Worm (Caenorhabditis elegans) whole organism, young adult: Measurements from ENCODE around the gene T01D3.3.

ENCODE experiments used
- B0019.2 ChIP-seq: fragments of 200-800 bp; sonication (Bioruptor generic); conservative IDR thresholded peaks from 2 replicates; pipeline ENCODE4 v1.3.6; 2022; ENCODE audit warnings: missing genetic modification reagents, missing genetic modification characterization, missing compliant biosample characterization
- B0336.3 ChIP-seq: fragments of 200-800 bp; sonication (Bioruptor generic); IDR thresholded peaks from 2 replicates; pipeline ENCODE4 v1.3.6; 2022; ENCODE audit warnings: missing genetic modification characterization, missing compliant biosample characterization
- C06A6.2 ChIP-seq: fragments of 200-800 bp; sonication (Bioruptor generic); conservative IDR thresholded peaks from 2 replicates; pipeline ENCODE4 v1.3.6; 2022; ENCODE audit warnings: missing genetic modification characterization, missing compliant biosample characterization
- F37B4.10 ChIP-seq: fragments of 200-800 bp; sonication (Bioruptor generic); IDR thresholded peaks from 2 replicates; pipeline ENCODE4 v1.3.6; 2022; ENCODE audit warnings: missing genetic modification characterization, missing compliant biosample characterization
- F49E8.2 ChIP-seq: sonication (generic microtip); optimal IDR thresholded peaks from 3 replicates; lab custom pipeline; 2017; ENCODE audit warnings: missing genetic modification characterization, mild to moderate bottlenecking, missing compliant biosample characterization, antibody characterized with exemption, moderate library complexity; ENCODE audit not compliant: insufficient read depth
- F52B5.7 ChIP-seq: sonication (generic microtip); optimal IDR thresholded peaks from 2 replicates; lab custom pipeline; 2016; ENCODE audit warnings: mild to moderate bottlenecking, missing genetic modification characterization, missing compliant biosample characterization
- K12H6.12 ChIP-seq: fragments of 200-800 bp; sonication (Bioruptor generic); optimal IDR thresholded peaks from 2 replicates; lab custom pipeline; 2018; ENCODE audit warnings: mild to moderate bottlenecking, missing genetic modification characterization, missing compliant biosample characterization
- T26A5.8 ChIP-seq: sonication (generic microtip); optimal IDR thresholded peaks from 2 replicates; lab custom pipeline; 2016; ENCODE audit warnings: missing genetic modification characterization, missing compliant biosample characterization
- Y53G8AR.9 ChIP-seq: fragments of 200-800 bp; sonication (Bioruptor generic); conservative IDR thresholded peaks from 2 replicates; pipeline ENCODE4 v1.3.6; 2022; ENCODE audit warnings: missing genetic modification reagents, missing genetic modification characterization, missing compliant biosample characterization
- ama-1 ChIP-seq, 3 experiments: fragments of 150-350 bp in 1 of 3; sonication (generic microtip) in 2 of 3; optimal IDR thresholded peaks; 2 replicates each; lab custom pipeline; 2014 to 2018; ENCODE audit warnings: missing biosample characterization in 2 of 3, missing genetic modification characterization in 2 of 3, missing genetic modification reagents in 2 of 3
- aptf-3 ChIP-seq: fragments of 200-800 bp; sonication (Bioruptor generic); IDR thresholded peaks from 2 replicates; pipeline ENCODE4 v1.3.6; 2022; ENCODE audit warnings: missing genetic modification characterization, missing compliant biosample characterization
- bed-2 ChIP-seq: fragments of 200-800 bp; sonication (Bioruptor generic); IDR thresholded peaks from 2 replicates; pipeline ENCODE4 v1.3.6; 2022; ENCODE audit warnings: missing genetic modification reagents, missing genetic modification characterization, missing compliant biosample characterization
- ccch-3 ChIP-seq: fragments of 200-800 bp; sonication (Bioruptor generic); optimal IDR thresholded peaks from 2 replicates; lab custom pipeline; 2018; ENCODE audit warnings: mild to moderate bottlenecking, missing genetic modification characterization, missing compliant biosample characterization
- cebp-2 ChIP-seq: fragments of 200-800 bp; sonication (Bioruptor generic); IDR thresholded peaks from 2 replicates; pipeline ENCODE4 v1.3.6; 2022; ENCODE audit warnings: missing genetic modification characterization, missing compliant biosample characterization
- ceh-100 ChIP-seq: fragments of 200-800 bp; sonication (Bioruptor generic); IDR thresholded peaks from 2 replicates; pipeline ENCODE4 v1.3.6; 2022; ENCODE audit warnings: missing genetic modification reagents, missing genetic modification characterization, missing compliant biosample characterization
- ceh-40 ChIP-seq: fragments of 200-800 bp; sonication (Bioruptor generic); IDR thresholded peaks from 2 replicates; pipeline ENCODE4 v1.3.6; 2022; ENCODE audit warnings: missing genetic modification characterization, missing compliant biosample characterization
- dpl-1 ChIP-seq: fragments of 150-350 bp; optimal IDR thresholded peaks from 2 replicates; lab custom pipeline; 2014; ENCODE audit warnings: missing biosample characterization, missing genetic modification reagents, missing genetic modification characterization
- hlh-26 ChIP-seq: fragments of 200-800 bp; sonication (Bioruptor generic); conservative IDR thresholded peaks from 2 replicates; pipeline ENCODE4 v1.3.6; 2022; ENCODE audit warnings: missing genetic modification reagents, missing genetic modification characterization, missing compliant biosample characterization
- hmg-20 ChIP-seq: fragments of 200-800 bp; sonication (Bioruptor generic); IDR thresholded peaks from 2 replicates; pipeline ENCODE4 v1.3.6; 2022; ENCODE audit warnings: missing genetic modification reagents, missing genetic modification characterization, missing compliant biosample characterization
- hrde-1 ChIP-seq: sonication (generic microtip); optimal IDR thresholded peaks from 2 replicates; lab custom pipeline; 2016; ENCODE audit warnings: missing genetic modification characterization, mild to moderate bottlenecking, missing compliant biosample characterization, moderate library complexity, missing genotype, missing genetic modification reagents, borderline replicate concordance
- let-607 ChIP-seq, 2 experiments: fragments of 200-800 bp in 1 of 2; sonication (Bioruptor generic) in 1 of 2; sonication (generic microtip) in 1 of 2; optimal IDR thresholded peaks; 2 replicates each; lab custom pipeline; 2016 to 2018; ENCODE audit warnings: mild to moderate bottlenecking in 2 of 2, missing compliant biosample characterization in 2 of 2, missing genetic modification characterization in 2 of 2, moderate library complexity in 2 of 2, missing genotype in 1 of 2
- lin-54 ChIP-seq: fragments of 200-800 bp; sonication (Bioruptor generic); optimal IDR thresholded peaks from 2 replicates; lab custom pipeline; 2018; ENCODE audit warnings: mild to moderate bottlenecking, missing genetic modification characterization, missing compliant biosample characterization
- lsl-1 ChIP-seq: fragments of 200-800 bp; sonication (Bioruptor generic); optimal IDR thresholded peaks from 2 replicates; lab custom pipeline; 2018; ENCODE audit warnings: mild to moderate bottlenecking, missing genetic modification characterization, moderate library complexity, missing compliant biosample characterization
- madf-10 ChIP-seq: sonication (generic microtip); optimal IDR thresholded peaks from 2 replicates; lab custom pipeline; 2016; ENCODE audit warnings: mild to moderate bottlenecking, missing genetic modification characterization, missing compliant biosample characterization
- mcd-1 ChIP-seq: fragments of 200-800 bp; sonication (Bioruptor generic); IDR thresholded peaks from 2 replicates; pipeline ENCODE4 v1.3.6; 2022; ENCODE audit warnings: missing genetic modification reagents, missing genetic modification characterization, missing compliant biosample characterization
- mes-4 ChIP-seq: sonication (generic microtip); optimal IDR thresholded peaks from 2 replicates; lab custom pipeline; 2016; ENCODE audit warnings: missing genotype, missing genetic modification characterization, missing compliant biosample characterization
- nhr-80 ChIP-seq: sonication (generic microtip); optimal IDR thresholded peaks from 2 replicates; lab custom pipeline; 2016; ENCODE audit warnings: missing genetic modification characterization, missing compliant biosample characterization
- nhr-90 ChIP-seq: sonication (generic microtip); optimal IDR thresholded peaks from 2 replicates; lab custom pipeline; 2016; ENCODE audit warnings: missing genotype, mild to moderate bottlenecking, missing genetic modification characterization, missing compliant biosample characterization
- pbrm-1 ChIP-seq: fragments of 200-800 bp; sonication (Bioruptor generic); IDR thresholded peaks from 2 replicates; pipeline ENCODE4 v1.3.6; 2022; ENCODE audit warnings: missing genetic modification reagents, missing genetic modification characterization, missing compliant biosample characterization
- rcor-1 ChIP-seq: fragments of 200-800 bp; sonication (Bioruptor generic); IDR thresholded peaks from 2 replicates; pipeline ENCODE4 v1.3.6; 2022; ENCODE audit warnings: missing genetic modification reagents, missing genetic modification characterization, missing compliant biosample characterization
- repo-1 ChIP-seq: sonication (generic microtip); optimal IDR thresholded peaks from 2 replicates; lab custom pipeline; 2017; ENCODE audit warnings: mild to moderate bottlenecking, missing genetic modification characterization, missing compliant biosample characterization
- snpc-4 ChIP-seq, 5 experiments: fragments of 150-350 bp in 1 of 5; sonication (generic microtip) in 4 of 5; optimal IDR thresholded peaks; 2 replicates each; lab custom pipeline; 2014 to 2018; ENCODE audit warnings: missing genetic modification characterization in 5 of 5, missing biosample characterization in 3 of 5, antibody characterized with exemption in 2 of 5, mild to moderate bottlenecking in 2 of 5, missing compliant biosample characterization in 2 of 5, missing genotype in 2 of 5, moderate library complexity in 2 of 5, missing genetic modification reagents in 1 of 5
- somi-1 ChIP-seq: fragments of 200-800 bp; sonication (Bioruptor generic); optimal IDR thresholded peaks from 2 replicates; lab custom pipeline; 2018; ENCODE audit warnings: mild to moderate bottlenecking, missing genetic modification characterization, missing compliant biosample characterization
- sptf-2 ChIP-seq: fragments of 200-800 bp; sonication (Bioruptor generic); optimal IDR thresholded peaks from 2 replicates; lab custom pipeline; 2018; ENCODE audit warnings: mild to moderate bottlenecking, missing genetic modification characterization, missing compliant biosample characterization
- tbp1 ChIP-seq: fragments of 200-800 bp; sonication (Bioruptor generic); optimal IDR thresholded peaks from 2 replicates; lab custom pipeline; 2018; ENCODE audit warnings: mild to moderate bottlenecking, missing genetic modification characterization, missing compliant biosample characterization
- tbx-9 ChIP-seq: sonication (generic microtip); optimal IDR thresholded peaks from 2 replicates; lab custom pipeline; 2016; ENCODE audit warnings: borderline replicate concordance, missing genetic modification characterization, inconsistent platforms, missing compliant biosample characterization
- unc-62 ChIP-seq: fragments of 150-350 bp; optimal IDR thresholded peaks from 2 replicates; lab custom pipeline; 2014; ENCODE audit warnings: missing biosample characterization, missing genetic modification reagents, missing genetic modification characterization
- zfh-2 ChIP-seq: fragments of 200-800 bp; sonication (Bioruptor generic); conservative IDR thresholded peaks from 2 replicates; pipeline ENCODE4 v1.3.6; 2022; ENCODE audit warnings: missing genetic modification reagents, missing genetic modification characterization, missing compliant biosample characterization
- ztf-22 ChIP-seq: fragments of 200-800 bp; sonication (Bioruptor generic); optimal IDR thresholded peaks from 2 replicates; lab custom pipeline; 2018; ENCODE audit warnings: mild to moderate bottlenecking, missing genetic modification characterization, moderate library complexity, missing compliant biosample characterization
- ztf-25 ChIP-seq: fragments of 200-800 bp; sonication (Bioruptor generic); IDR thresholded peaks from 2 replicates; pipeline ENCODE4 v1.3.6; 2022; ENCODE audit warnings: missing genetic modification reagents, missing genetic modification characterization, missing compliant biosample characterization
- ztf-26 ChIP-seq: sonication (generic microtip); optimal IDR thresholded peaks from 2 replicates; lab custom pipeline; 2017; ENCODE audit warnings: missing genetic modification characterization, missing compliant biosample characterization
- ztf-28 ChIP-seq: fragments of 200-800 bp; sonication (Bioruptor generic); IDR thresholded peaks from 2 replicates; pipeline ENCODE4 v1.3.6; 2022; ENCODE audit warnings: missing genetic modification reagents, missing genetic modification characterization, missing compliant biosample characterization
- ztf-6 ChIP-seq: fragments of 200-800 bp; sonication (Bioruptor generic); IDR thresholded peaks from 2 replicates; pipeline ENCODE4 v1.3.6; 2022; ENCODE audit warnings: missing genetic modification reagents, missing genetic modification characterization, missing compliant biosample characterization

Gene T01D3.3

ce11 chrV:13655202-13655764 is 48.8 kb upstream of the T01D3.3 start (continued):
- TF ChIP-seq lin-54, result peak; percentile 32
- no peak for TF ChIP-seq F37B4.10
- TF ChIP-seq mcd-1 (GFP tag; lab: Robert Waterston, UW), result peak; percentile 60
- 0 out of 2 replicates have a peak, but pooled peaks have one; percentile 7 for TF ChIP-seq cebp-2 (GFP tag; lab: Robert Waterston, UW)
- TF ChIP-seq B0336.3 (GFP tag; lab: Robert Waterston, UW), result no peak
- TF ChIP-seq tbx-9 (tag; lab: Kevin White, UChicago), result no peak
- no peak for TF ChIP-seq ama-1 (optimal IDR thresholded peaks at IDR 0.05; lab: Kevin White, UChicago)
- no peak for TF ChIP-seq ama-1 (GFP tag; optimal IDR thresholded peaks at IDR 0.05; lab: Kevin White, UChicago)
- no peak for TF ChIP-seq snpc-4 (GFP tag; optimal IDR thresholded peaks at IDR 0.05; lab: Kevin White, UChicago)
- TF ChIP-seq snpc-4 (tag; optimal IDR thresholded peaks at IDR 0.05; lab: Kevin White, UChicago), result peak in 1 of 4 experiments; percentile 9
- peak; percentile 83 for TF ChIP-seq zfh-2 (GFP tag; lab: Robert Waterston, UW)

- TF ChIP-seq ztf-6 (GFP tag; lab: Robert Waterston, UW) (no peak), dpl-1 (GFP tag; lab: Kevin White, UChicago) (no peak), B0019.2 (GFP tag; lab: Robert Waterston, UW) (no peak), nhr-90 (peak; percentile 82), pbrm-1 (GFP tag; lab: Robert Waterston, UW) (0 out of 2 replicates have a peak, but pooled peaks have one; percentile 24), ceh-100 (no peak), hlh-26 (GFP tag; lab: Robert Waterston, UW) (0 out of 2 replicates have a peak, but pooled peaks have one; percentile 71), sptf-2 (GFP tag; lab: Kevin White, UChicago) (no peak), somi-1 (GFP tag; lab: Kevin White, UChicago) (peak; percentile 48), F52B5.7 (peak; percentile 2), C06A6.2 (GFP tag; lab: Robert Waterston, UW) (peak; percentile 31; the same call in 1 of the 2 replicates), ceh-40 (GFP tag; lab: Robert Waterston, UW) (no peak), ccch-3 (GFP tag; lab: Kevin White, UChicago) (peak; percentile 21), rcor-1 (no peak), aptf-3 (GFP tag; lab: Robert Waterston, UW) (no peak), ztf-26 (tag; lab: Kevin White, UChicago) (peak; percentile 84), unc-62 (GFP tag; lab: Kevin White, UChicago) (peak; percentile 35), lsl-1 (GFP tag; lab: Kevin White, UChicago) (no peak), ztf-28 (GFP tag; lab: Robert Waterston, UW) (no peak), hrde-1 (tag; lab: Kevin White, UChicago) (no peak), madf-10 (tag; lab: Kevin White, UChicago) (peak; percentile 47), F49E8.2 (tag; lab: Kevin White, UChicago) (no peak), ztf-25 (GFP tag; lab: Robert Waterston, UW) (no peak), ztf-22 (GFP tag; lab: Kevin White, UChicago) (peak; percentile 43), bed-2 (GFP tag; lab: Robert Waterston, UW) (no peak), K12H6.12 (tag; lab: Kevin White, UChicago) (no peak), repo-1 (tag; lab: Kevin White, UChicago) (no peak), T26A5.8 (tag; lab: Kevin White, UChicago) (no peak), mes-4 (tag; lab: Kevin White, UChicago) (no peak), snpc-4 (GFP tag; optimal IDR thresholded peaks at IDR 0.05; lab: Kevin White, UChicago) (no peak), snpc-4 (tag; optimal IDR thresholded peaks at IDR 0.05; lab: Kevin White, UChicago) (peak in 2 of 4 experiments; percentile 25 to 26), let-607 (tag; optimal IDR thresholded peaks at IDR 0.05; lab: Kevin White, UChicago) (peak in 1 of 2 experiments; percentile 42), mcd-1 (GFP tag; lab: Robert Waterston, UW) (peak; percentile 44; the same call in 1 of the 2 replicates), tbp1 (GFP tag; lab: Kevin White, UChicago) (peak; percentile 59), Y53G8AR.9 (GFP tag; lab: Robert Waterston, UW) (peak; percentile 60; the same call in 1 of the 2 replicates), nhr-80 (peak; percentile 96), hmg-20 (no peak)
These were observed 47.5 kb upstream of the T01D3.3 start for ce11 chrV:13656346-13657254.
